Worm (Caenorhabditis elegans): ENCODE measurements around the gene cdh-7.

- TF ChIP-seq flt-1 (GFP tag; IDR thresholded peaks at IDR 0.05), result no peak
- TF ChIP-seq sea-1 (GFP tag; conservative IDR thresholded peaks at IDR 0.05), result no peak
- TF ChIP-seq ets-7 (tag; optimal IDR thresholded peaks at IDR 0.05), result no peak
- no peak for TF ChIP-seq tbx-37 (GFP tag; conservative IDR thresholded peaks at IDR 0.05)
- TF ChIP-seq hmg-4 (GFP tag; optimal IDR thresholded peaks at IDR 0.05), result no peak
- no peak for TF ChIP-seq aly-1 (tag; optimal IDR thresholded peaks at IDR 0.05)
Observed at ce11 chrII:14798047-14798522, 44.9 kb upstream of the cdh-7 start, which contains the start of gene tbc-20.

Measured in whole organism, early embryonic.